Fruit fly (Drosophila melanogaster) whole organism: ENCODE results near the gene CG32817.

Experiments used
- CG8478 ChIP-seq: fragments of >200 bp; optimal IDR thresholded peaks from 2 replicates; lab custom pipeline; 2018; ENCODE audit warnings: inconsistent platforms
- Dll ChIP-seq: fragments of >200 bp; optimal IDR thresholded peaks from 2 replicates; lab custom pipeline; 2017
- EcR ChIP-seq, 2 experiments: fragments of >200 bp; optimal IDR thresholded peaks; 2 replicates each; lab custom pipeline; 2017; ENCODE audit warnings: missing biosample characterization in 2 of 2, missing genetic modification characterization in 2 of 2, missing genetic modification reagents in 2 of 2
- pan ChIP-seq: fragments of >200 bp; optimal IDR thresholded peaks from 2 replicates; lab custom pipeline; 2017
- psq ChIP-seq: fragments of >200 bp; optimal IDR thresholded peaks from 2 replicates; lab custom pipeline; 2017
- usp ChIP-seq: fragments of >200 bp; optimal IDR thresholded peaks from 2 replicates; lab custom pipeline; 2017; ENCODE audit warnings: missing biosample characterization, missing genetic modification characterization, mixed read lengths

dm6 chrX:496326-496725, 17.5 kb downstream of the CG32817 start, which contains the start of gene svr:
- TF ChIP-seq psq (lab: Kevin White, UChicago) (no peak), pan (no peak), usp (GFP tag; lab: Kevin White, UChicago) (no peak), CG8478 (lab: Kevin White, UChicago) (no peak), Dll (lab: Kevin White, UChicago) (no peak), EcR (GFP tag; optimal IDR thresholded peaks at IDR 0.05; lab: Kevin White, UChicago) (no peak)
